Worm (Caenorhabditis elegans): Measurements from ENCODE around the gene srx-95.

Gene srx-95

ce11 chrII:6779104-6779503, 24.5 kb upstream of the srx-95 start, which contains the start of gene T13C2.7:
T13C2.7 (plus strand) TSS chrII:6779404.
- TF ChIP-seq nhr-28 (tag; optimal IDR thresholded peaks at IDR 0.05), result no peak
- no peak for TF ChIP-seq egl-27 (tag; optimal IDR thresholded peaks at IDR 0.05)
- no peak for TF ChIP-seq unc-62 (GFP tag; optimal IDR thresholded peaks at IDR 0.05)
- TF ChIP-seq unc-98 (GFP tag; IDR thresholded peaks at IDR 0.05), result no peak
- no peak for TF ChIP-seq efl-3 (GFP tag; optimal IDR thresholded peaks at IDR 0.05)
- peak; percentile 14 for TF ChIP-seq nhr-71 (tag; optimal IDR thresholded peaks at IDR 0.05)
- TF ChIP-seq fkh-4 (tag; optimal IDR thresholded peaks at IDR 0.05; ENCODE audit: borderline replicate concordance), result no peak
- peak; percentile 76 for TF ChIP-seq fkh-8 (tag; optimal IDR thresholded peaks at IDR 0.05)
- no peak for TF ChIP-seq nhr-12 (tag; optimal IDR thresholded peaks at IDR 0.05)
- TF ChIP-seq hpl-2 (GFP tag; optimal IDR thresholded peaks at IDR 0.05), result no peak
- no peak for TF ChIP-seq efl-1 (optimal IDR thresholded peaks at IDR 0.05)
- peak in 1 of 2 experiments; percentile 24 for TF ChIP-seq efl-1 (GFP tag; optimal IDR thresholded peaks at IDR 0.05 in 1 of 2)

ce11 chrII:6776418-6777034, 22.0 kb upstream of the srx-95 start, which contains the start of gene ssup-72:
ssup-72 (plus strand) TSS chrII:6776598.
- TF ChIP-seq mdl-1 (tag; optimal IDR thresholded peaks at IDR 0.05) (peak in 1 of 2 experiments; percentile 29), efl-3 (GFP tag; optimal IDR thresholded peaks at IDR 0.05) (peak; percentile 6), F16B12.6 (tag; optimal IDR thresholded peaks at IDR 0.05) (no peak), efl-1 (optimal IDR thresholded peaks at IDR 0.05) (peak; percentile 27 to 87), efl-1 (GFP tag; optimal IDR thresholded peaks at IDR 0.05 in 1 of 2) (peak; percentile 87 to 98), alr-1 (tag; optimal IDR thresholded peaks at IDR 0.05; ENCODE audit: borderline replicate concordance) (no peak), nhr-76 (tag; optimal IDR thresholded peaks at IDR 0.05) (no peak), nhr-28 (tag; optimal IDR thresholded peaks at IDR 0.05) (no peak), lir-3 (tag; optimal IDR thresholded peaks at IDR 0.05; ENCODE audit: poor library complexity) (peak; percentile 94), lin-35 (GFP tag; optimal IDR thresholded peaks at IDR 0.05) (peak; percentile 84 to 91), ces-1 (GFP tag; optimal IDR thresholded peaks at IDR 0.05) (no peak), nhr-85 (tag) (peak; percentile 92), aly-2 (tag; optimal IDR thresholded peaks at IDR 0.05) (peak; percentile 4), C16A3.4 (tag; optimal IDR thresholded peaks at IDR 0.05) (peak; percentile 62), ztf-4 (tag; optimal IDR thresholded peaks at IDR 0.05) (peak; percentile 60), fkh-10 (GFP tag; optimal IDR thresholded peaks at IDR 0.05) (no peak), blmp-1 (tag; optimal IDR thresholded peaks at IDR 0.05) (peak; percentile 25), snu-23 (GFP tag; optimal IDR thresholded peaks at IDR 0.05) (peak; percentile 84), nhr-11 (tag; optimal IDR thresholded peaks at IDR 0.05) (no peak), ztf-11 (tag; optimal IDR thresholded peaks at IDR 0.05) (peak in 1 of 2 experiments; percentile 88), nhr-237 (tag; optimal IDR thresholded peaks at IDR 0.05) (no peak), mab-9 (GFP tag; IDR thresholded peaks at IDR 0.05) (peak; percentile 69), mep-1 (tag; optimal IDR thresholded peaks at IDR 0.05) (peak; percentile 84), snpc-4 (tag; optimal IDR thresholded peaks at IDR 0.05) (peak; percentile 41), hlh-17 (GFP tag; optimal IDR thresholded peaks at IDR 0.05; ENCODE audit: borderline replicate concordance) (no peak), egl-13 (tag; optimal IDR thresholded peaks at IDR 0.05) (peak; percentile 86), nhr-90 (tag; optimal IDR thresholded peaks at IDR 0.05; ENCODE audit: poor library complexity) (peak; percentile 87), pag-3 (tag; optimal IDR thresholded peaks at IDR 0.05; ENCODE audit: borderline replicate concordance, insufficient read depth) (no peak), irx-1 (tag; optimal IDR thresholded peaks at IDR 0.05) (peak; percentile 82), sptf-1 (tag; optimal IDR thresholded peaks at IDR 0.05) (no peak), nhr-19 (GFP tag; conservative IDR thresholded peaks at IDR 0.05) (peak; percentile 79), isw-1 (GFP tag; IDR thresholded peaks at IDR 0.05) (peak; percentile 50), sup-37 (GFP tag; optimal IDR thresholded peaks at IDR 0.05) (peak; percentile 45), egl-27 (tag; optimal IDR thresholded peaks at IDR 0.05) (no peak), sox-4 (tag; optimal IDR thresholded peaks at IDR 0.05) (peak; percentile 83), dpl-1 (GFP tag; optimal IDR thresholded peaks at IDR 0.05) (peak; percentile 80 to 90 (median 85)), hpl-2 (GFP tag; optimal IDR thresholded peaks at IDR 0.05) (no peak), tlp-1 (tag; optimal IDR thresholded peaks at IDR 0.05) (no peak), pqm-1 (tag; optimal IDR thresholded peaks at IDR 0.05) (no peak), lin-14 (GFP tag; optimal IDR thresholded peaks at IDR 0.05) (peak; percentile 84), fkh-4 (tag; optimal IDR thresholded peaks at IDR 0.05; ENCODE audit: borderline replicate concordance) (peak; percentile 86), jun-1 (tag; optimal IDR thresholded peaks at IDR 0.05) (no peak), nhr-47 (tag; optimal IDR thresholded peaks at IDR 0.05) (peak; percentile 86), nhr-77 (tag; optimal IDR thresholded peaks at IDR 0.05) (peak; percentile 15)
